Fruit fly (Drosophila melanogaster) ovary, adult (tissue): ENCODE results near the gene alphaTub85E.

Source experiments
- CG17801 ChIP-seq: fragments of 200-800 bp; optimal IDR thresholded peaks from 2 replicates; lab custom pipeline; 2019; ENCODE audit warnings: missing biosample characterization, mild to moderate bottlenecking, missing genetic modification characterization, moderate library complexity; ENCODE audit not compliant: partially characterized antibody

Gene alphaTub85E

dm6 chr3R:9733150-9733549 lies at the start of gene alphaTub85E:
alphaTub85E (minus strand) TSS chr3R:9733250.
- no peak for TF ChIP-seq CG17801 (GFP tag; lab: Kevin White, UChicago)

- no peak for TF ChIP-seq CG17801 (GFP tag; lab: Kevin White, UChicago)
These were observed 46.7 kb upstream of the alphaTub85E start, which contains the start of gene CG12947 for dm6 chr3R:9779764-9780163. CG12947 (plus strand) TSS chr3R:9780064.

- peak; percentile 81 for TF ChIP-seq CG17801 (GFP tag; lab: Kevin White, UChicago)
These were observed 44.9 kb upstream of the alphaTub85E start, which contains the start of gene RpS29 for dm6 chr3R:9777941-9778360. RpS29 (plus strand) TSS chr3R:9778042.

- no peak for TF ChIP-seq CG17801 (GFP tag; lab: Kevin White, UChicago)
These were observed 41.8 kb upstream of the alphaTub85E start, which contains the start of gene topi for dm6 chr3R:9774821-9775220. topi (plus strand) TSS chr3R:9775121.

dm6 chr3R:9774147-9774546 lies 41.1 kb upstream of the alphaTub85E start, which contains the start of gene Whamy:
Whamy (minus strand) TSS chr3R:9774419.
- TF ChIP-seq CG17801 (GFP tag; lab: Kevin White, UChicago) = no peak

- TF ChIP-seq CG17801 (GFP tag; lab: Kevin White, UChicago) = peak; percentile 95
These were observed 38.5 kb upstream of the alphaTub85E start, which contains the start of gene CG9471 for dm6 chr3R:9771519-9771972. CG9471 (minus strand) TSS chr3R:9771542.

- no peak for TF ChIP-seq CG17801 (GFP tag; lab: Kevin White, UChicago)
These were observed 37.1 kb upstream of the alphaTub85E start for dm6 chr3R:9770127-9770526.

- TF ChIP-seq CG17801 (GFP tag; lab: Kevin White, UChicago) = no peak
These were observed 35.8 kb upstream of the alphaTub85E start, which contains the start of gene MED6 for dm6 chr3R:9768884-9769283. MED6 (minus strand) TSS chr3R:9768984.

- peak; percentile 29 for TF ChIP-seq CG17801 (GFP tag; lab: Kevin White, UChicago)
These were observed 34.9 kb upstream of the alphaTub85E start, which contains the start of gene Naa80 for dm6 chr3R:9767620-9768592. Naa80 (plus strand) TSS chr3R:9767834.

- no peak for TF ChIP-seq CG17801 (GFP tag; lab: Kevin White, UChicago)
These were observed 30.2 kb upstream of the alphaTub85E start, which contains the start of the genes Snap24 and CG8478 for dm6 chr3R:9762955-9763931. Snap24 (minus strand) TSS chr3R:9763150. CG8478 (plus strand) TSS chr3R:9763650.

- peak; percentile 72 for TF ChIP-seq CG17801 (GFP tag; lab: Kevin White, UChicago)
These were observed 26.5 kb upstream of the alphaTub85E start, which contains the start of gene Mpi for dm6 chr3R:9759360-9760191. Mpi (plus strand) TSS chr3R:9759622.

dm6 chr3R:9756187-9756586 lies 23.1 kb upstream of the alphaTub85E start, which contains the start of the genes Alg12 and Rpt3R:
Alg12 (plus strand) TSS chr3R:9756491.
Rpt3R (minus strand) TSS chr3R:9756510.
- no peak for TF ChIP-seq CG17801 (GFP tag; lab: Kevin White, UChicago)

- TF ChIP-seq CG17801 (GFP tag; lab: Kevin White, UChicago) = no peak
These were observed 21.4 kb upstream of the alphaTub85E start, which contains the start of gene Tti1 for dm6 chr3R:9754487-9754886. Tti1 (minus strand) TSS chr3R:9754686.
